Fruit fly (Drosophila melanogaster): ENCODE data around the gene Grip71.

- TF ChIP-seq CG10431 (GFP tag; optimal IDR thresholded peaks at IDR 0.05) (no peak), CG8089 (GFP tag; optimal IDR thresholded peaks at IDR 0.05) (no peak), Scr (GFP tag; IDR thresholded peaks at IDR 0.05; ENCODE audit: partially characterized antibody) (no peak), Nf-YA (GFP tag; IDR thresholded peaks at IDR 0.05) (no peak), ato (GFP tag; IDR thresholded peaks at IDR 0.05; ENCODE audit: partially characterized antibody) (no peak), CG7928 (GFP tag; optimal IDR thresholded peaks at IDR 0.05) (no peak), CG15601 (tag; optimal IDR thresholded peaks at IDR 0.05) (no peak), ttk (GFP tag; IDR thresholded peaks at IDR 0.05) (no peak), crc (GFP tag; optimal IDR thresholded peaks at IDR 0.05) (no peak)
Observed at dm6 chr2L:18719583-18719982, 10.9 kb downstream of the Grip71 start.
